Worm (Caenorhabditis elegans) whole organism, L1 larva: ENCODE results near the gene C55A1.4.
"Not testable (repeated sequence)": the region's sequence is repeated elsewhere in the genome, so short reads cannot be mapped to it uniquely, and the experiment has no call there.

ENCODE experiments used
- ceh-82 ChIP-seq, 3 experiments: fragments of 150-350 bp in 1 of 3; sonication (generic microtip) in 2 of 3; optimal IDR thresholded peaks; 2 replicates each; lab custom pipeline; 2014 to 2017; ENCODE audit warnings: missing biosample characterization in 3 of 3, missing genetic modification characterization in 3 of 3
- mep-1 ChIP-seq: fragments of 150-350 bp; optimal IDR thresholded peaks from 2 replicates; lab custom pipeline; 2014; ENCODE audit warnings: missing biosample characterization, missing genetic modification characterization
- ztf-11 ChIP-seq, 2 experiments: sonication (generic microtip); optimal IDR thresholded peaks; 2 replicates each; lab custom pipeline; 2016 to 2017; ENCODE audit warnings: missing genetic modification characterization in 2 of 2, missing biosample characterization in 1 of 2, missing compliant biosample characterization in 1 of 2
- ztf-4 ChIP-seq: fragments of 150-350 bp; optimal IDR thresholded peaks from 2 replicates; lab custom pipeline; 2014; ENCODE audit warnings: missing biosample characterization, missing genetic modification characterization

- TF ChIP-seq mep-1; ztf-11 (tag; optimal IDR thresholded peaks at IDR 0.05; lab: Kevin White, UChicago); ceh-82 (tag; optimal IDR thresholded peaks at IDR 0.05; lab: Kevin White, UChicago); ztf-4: not testable (repeated sequence)
Measured at ce11 chrV:15647536-15648085, 4.5 kb upstream of the C55A1.4 start, which contains the start of the genes C55A1.7 and C55A1.6.
